Worm (Caenorhabditis elegans) whole organism, L3 larva: ENCODE measurements around the gene ifa-4.

Experiments
- ama-1 ChIP-seq: fragments of 150-350 bp; optimal IDR thresholded peaks from 2 replicates; lab custom pipeline; 2018
- ceh-82 ChIP-seq: fragments of 150-350 bp; optimal IDR thresholded peaks from 2 replicates; lab custom pipeline; 2014; ENCODE audit warnings: missing biosample characterization, missing genetic modification characterization
- ceh-9 ChIP-seq: sonication (generic microtip); optimal IDR thresholded peaks from 2 replicates; lab custom pipeline; 2018; ENCODE audit warnings: missing biosample characterization, missing genetic modification characterization
- egl-27 ChIP-seq: sonication (generic microtip); optimal IDR thresholded peaks from 4 replicates; lab custom pipeline; 2017; ENCODE audit warnings: missing biosample characterization, missing genetic modification reagents, missing genetic modification characterization
- fkh-2 ChIP-seq: fragments of 150-350 bp; optimal IDR thresholded peaks from 2 replicates; lab custom pipeline; 2014; ENCODE audit warnings: missing biosample characterization, missing genetic modification reagents, missing genetic modification characterization
- fos-1 ChIP-seq: fragments of 150-350 bp; optimal IDR thresholded peaks from 2 replicates; lab custom pipeline; 2014; ENCODE audit warnings: missing biosample characterization, missing genetic modification characterization
- lsy-12 ChIP-seq: sonication (generic microtip); optimal IDR thresholded peaks from 2 replicates; lab custom pipeline; 2016; ENCODE audit warnings: mild to moderate bottlenecking, missing genetic modification characterization, missing compliant biosample characterization
- nfya-1 ChIP-seq: sonication (generic microtip); optimal IDR thresholded peaks from 2 replicates; lab custom pipeline; 2017; ENCODE audit warnings: missing genetic modification characterization, mild to moderate bottlenecking, missing compliant biosample characterization, antibody characterized with exemption, moderate library complexity; ENCODE audit not compliant: insufficient read depth
- nhr-28 ChIP-seq: fragments of 150-350 bp; optimal IDR thresholded peaks from 2 replicates; lab custom pipeline; 2014; ENCODE audit warnings: missing biosample characterization, missing genetic modification characterization
- nhr-76 ChIP-seq: fragments of 150-350 bp; sonication (generic microtip); optimal IDR thresholded peaks from 5 replicates; lab custom pipeline; 2014; ENCODE audit warnings: missing biosample characterization, missing genetic modification characterization
- nhr-77 ChIP-seq: fragments of 150-350 bp; optimal IDR thresholded peaks from 2 replicates; lab custom pipeline; 2014; ENCODE audit warnings: missing biosample characterization, missing genetic modification characterization
- pqm-1 ChIP-seq: fragments of 150-350 bp; optimal IDR thresholded peaks from 2 replicates; lab custom pipeline; 2017; ENCODE audit warnings: missing biosample characterization, missing genetic modification characterization, inconsistent platforms
- skn-1 ChIP-seq: fragments of 150-350 bp; optimal IDR thresholded peaks from 2 replicates; lab custom pipeline; 2014; ENCODE audit warnings: missing biosample characterization, missing genetic modification characterization
- snpc-4 ChIP-seq: fragments of 150-350 bp; optimal IDR thresholded peaks from 2 replicates; lab custom pipeline; 2014; ENCODE audit warnings: missing biosample characterization, missing genetic modification characterization

DNA sequence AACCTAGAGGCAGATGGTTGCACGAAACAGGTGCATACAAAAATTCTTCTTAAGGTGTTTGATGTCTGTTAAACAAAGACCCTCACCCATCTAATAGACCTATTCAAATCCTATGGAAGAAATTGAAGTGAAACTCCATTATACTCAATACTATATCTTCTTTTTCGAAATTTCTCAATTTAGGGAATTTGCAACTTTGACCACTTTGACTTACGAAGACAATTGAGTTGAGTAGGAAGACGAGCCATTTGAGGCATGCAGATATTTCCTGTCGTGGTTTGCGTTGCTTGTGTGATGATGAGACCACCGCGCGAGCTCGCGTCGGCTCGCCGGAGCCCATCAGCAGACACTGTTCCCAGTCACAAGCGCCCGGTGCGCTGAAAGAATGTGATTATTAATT lies 45.1 kb downstream of the ifa-4 start:
- no peak for TF ChIP-seq ceh-82 (tag; lab: Kevin White, UChicago)
- no peak for TF ChIP-seq lsy-12 (tag; lab: Kevin White, UChicago)
- no peak for TF ChIP-seq nhr-76 (tag; lab: Kevin White, UChicago)
- TF ChIP-seq skn-1 (tag; lab: Kevin White, UChicago) = no peak
- no peak for TF ChIP-seq ama-1 (lab: Kevin White, UChicago)
- no peak for TF ChIP-seq egl-27 (tag; lab: Kevin White, UChicago)
- no peak for TF ChIP-seq nhr-28 (tag; lab: Kevin White, UChicago)
- no peak for TF ChIP-seq fkh-2
- TF ChIP-seq fos-1 (tag; lab: Kevin White, UChicago) = no peak
- no peak for TF ChIP-seq pqm-1 (tag; lab: Kevin White, UChicago)
- no peak for TF ChIP-seq snpc-4 (tag; lab: Kevin White, UChicago)
- TF ChIP-seq nfya-1 (tag; lab: Kevin White, UChicago) = no peak
- no peak for TF ChIP-seq nhr-77 (tag; lab: Kevin White, UChicago)
- no peak for TF ChIP-seq ceh-9 (tag; lab: Kevin White, UChicago)
